Worm (Caenorhabditis elegans) whole organism, L1 larva: ENCODE measurements around the gene ceh-14.

Experiments used
- aha-1 ChIP-seq: fragments of 150-350 bp; optimal IDR thresholded peaks from 2 replicates; lab custom pipeline; 2014; ENCODE audit warnings: missing biosample characterization, missing genetic modification characterization
- ama-1 ChIP-seq: fragments of 150-350 bp; optimal IDR thresholded peaks from 2 replicates; lab custom pipeline; 2014
- dpl-1 ChIP-seq, 3 experiments: fragments of 150-350 bp in 2 of 3; sonication (generic microtip) in 1 of 3; optimal IDR thresholded peaks; 2 replicates each; lab custom pipeline; 2014 to 2017; ENCODE audit warnings: missing biosample characterization in 3 of 3, missing genetic modification characterization in 3 of 3, missing genetic modification reagents in 3 of 3
- fkh-10 ChIP-seq: sonication (generic microtip); optimal IDR thresholded peaks from 2 replicates; lab custom pipeline; 2017; ENCODE audit warnings: missing biosample characterization, missing genetic modification reagents, missing genetic modification characterization
- fos-1 ChIP-seq: fragments of 150-350 bp; optimal IDR thresholded peaks from 2 replicates; lab custom pipeline; 2014; ENCODE audit warnings: missing biosample characterization, missing genetic modification characterization
- grh-1 ChIP-seq: fragments of 200-800 bp; sonication (Bioruptor generic); IDR thresholded peaks from 2 replicates; pipeline ENCODE4 v1.3.6; 2022; ENCODE audit warnings: missing genetic modification reagents, missing genetic modification characterization, missing compliant biosample characterization
- lin-13 ChIP-seq: fragments of 150-350 bp; optimal IDR thresholded peaks from 2 replicates; lab custom pipeline; 2014; ENCODE audit warnings: missing biosample characterization, missing genetic modification reagents, missing genetic modification characterization
- lir-3 ChIP-seq: sonication (generic microtip); optimal IDR thresholded peaks from 2 replicates; lab custom pipeline; 2016; ENCODE audit warnings: mild to moderate bottlenecking, missing genetic modification characterization, moderate library complexity, missing compliant biosample characterization; ENCODE audit not compliant: poor library complexity
- nhr-76 ChIP-seq: sonication (generic microtip); optimal IDR thresholded peaks from 2 replicates; lab custom pipeline; 2017; ENCODE audit warnings: missing biosample characterization, missing genetic modification characterization
- pqm-1 ChIP-seq: sonication (generic microtip); optimal IDR thresholded peaks from 3 replicates; lab custom pipeline; 2017; ENCODE audit warnings: missing biosample characterization, missing genetic modification characterization
- skn-1 ChIP-seq: fragments of 150-350 bp; optimal IDR thresholded peaks from 2 replicates; lab custom pipeline; 2014; ENCODE audit warnings: missing biosample characterization, missing genetic modification characterization
- snpc-4 ChIP-seq: fragments of 150-350 bp; optimal IDR thresholded peaks from 2 replicates; lab custom pipeline; 2014; ENCODE audit warnings: missing biosample characterization, missing genetic modification characterization
- unc-62 ChIP-seq: fragments of 150-350 bp; optimal IDR thresholded peaks from 2 replicates; lab custom pipeline; 2014; ENCODE audit warnings: missing biosample characterization, missing genetic modification reagents, missing genetic modification characterization
- ztf-4 ChIP-seq: fragments of 150-350 bp; optimal IDR thresholded peaks from 2 replicates; lab custom pipeline; 2014; ENCODE audit warnings: missing biosample characterization, missing genetic modification characterization

- no peak for TF ChIP-seq ama-1 (lab: Kevin White, UChicago)
- TF ChIP-seq lin-13 (GFP tag; lab: Kevin White, UChicago): no peak
- TF ChIP-seq fkh-10 (GFP tag; lab: Kevin White, UChicago): no peak
- no peak for TF ChIP-seq snpc-4 (tag; lab: Kevin White, UChicago)
- peak; percentile 21 for TF ChIP-seq skn-1 (tag; lab: Kevin White, UChicago)
- no peak for TF ChIP-seq lir-3 (tag; lab: Kevin White, UChicago)
- TF ChIP-seq fos-1 (tag; lab: Kevin White, UChicago): no peak
- no peak for TF ChIP-seq ztf-4 (tag; lab: Kevin White, UChicago)
- TF ChIP-seq grh-1: no peak
- TF ChIP-seq pqm-1 (tag; lab: Kevin White, UChicago): no peak
- TF ChIP-seq nhr-76 (tag; lab: Kevin White, UChicago): no peak
- TF ChIP-seq dpl-1 (GFP tag; optimal IDR thresholded peaks at IDR 0.05; lab: Kevin White, UChicago): peak in 1 of 3 experiments; percentile 5
- no peak for TF ChIP-seq aha-1 (tag; lab: Kevin White, UChicago)
- TF ChIP-seq unc-62: no peak
These were observed 46.8 kb downstream of the ceh-14 start, which contains the start of gene gly-12 for ce11 chrX:7485748-7486147.
